Fruit fly (Drosophila melanogaster) whole organism, embryonic: ENCODE data around the gene CG6180.
A peak's percentile ranks its signal among the peaks of the same experiment; 100 is the strongest.

Experiments
- Bgb ChIP-seq: fragments of 200-800 bp; sonication (Bioruptor generic); IDR thresholded peaks from 2 replicates; pipeline ENCODE4 v1.3.6; 2022; ENCODE audit warnings: missing biosample characterization, missing genetic modification characterization; ENCODE audit not compliant: partially characterized antibody
- CG1233 ChIP-seq: fragments of 200-800 bp; sonication (Bioruptor generic); optimal IDR thresholded peaks from 4 replicates; lab custom pipeline; 2018; ENCODE audit warnings: missing biosample characterization, mild to moderate bottlenecking, missing genetic modification characterization
- CG12659 ChIP-seq: fragments of 200-800 bp; sonication (Bioruptor generic); optimal IDR thresholded peaks from 3 replicates; lab custom pipeline; 2017; ENCODE audit warnings: mild to moderate bottlenecking, missing biosample characterization, missing genetic modification reagents, missing genetic modification characterization
- CG13287 ChIP-seq: fragments of 200-800 bp; sonication (Bioruptor generic); IDR thresholded peaks from 2 replicates; pipeline ENCODE4 v1.3.6; 2022; ENCODE audit warnings: missing biosample characterization, missing genetic modification characterization; ENCODE audit not compliant: partially characterized antibody
- CG16813 ChIP-seq: fragments of 200-800 bp; sonication (Bioruptor generic); IDR thresholded peaks from 3 replicates; pipeline ENCODE4 v1.3.6; 2022; ENCODE audit warnings: missing biosample characterization, missing genetic modification characterization; ENCODE audit not compliant: partially characterized antibody
- CG34422 ChIP-seq: fragments of 200-800 bp; sonication (Bioruptor generic); IDR thresholded peaks from 3 replicates; pipeline ENCODE4 v1.3.6; 2022; ENCODE audit warnings: missing biosample characterization, missing genetic modification characterization
- CG4617 ChIP-seq: fragments of 200-800 bp; sonication (Bioruptor generic); optimal IDR thresholded peaks from 3 replicates; lab custom pipeline; 2016; ENCODE audit warnings: missing biosample characterization, missing genetic modification characterization, borderline replicate concordance
- CG5180 ChIP-seq: fragments of 200-800 bp; sonication (Bioruptor generic); optimal IDR thresholded peaks from 3 replicates; lab custom pipeline; 2017; ENCODE audit warnings: missing biosample characterization, missing genetic modification characterization, mild to moderate bottlenecking, moderate library complexity, missing genetic modification reagents
- CG6175 ChIP-seq: fragments of 200-800 bp; sonication (Bioruptor generic); IDR thresholded peaks from 3 replicates; pipeline ENCODE4 v1.3.6; 2022; ENCODE audit warnings: missing biosample characterization, missing genetic modification characterization
- CG7963 ChIP-seq: fragments of 200-800 bp; sonication (Bioruptor generic); IDR thresholded peaks from 3 replicates; pipeline ENCODE4 v1.3.6; 2022; ENCODE audit warnings: missing biosample characterization, missing genetic modification characterization; ENCODE audit not compliant: partially characterized antibody
- CG9727 ChIP-seq: fragments of 200-800 bp; sonication (Bioruptor generic); optimal IDR thresholded peaks from 3 replicates; lab custom pipeline; 2017; ENCODE audit warnings: missing biosample characterization, mild to moderate bottlenecking, missing genetic modification characterization
- CHES-1-like ChIP-seq: fragments of 200-800 bp; sonication (Bioruptor generic); optimal IDR thresholded peaks from 2 replicates; lab custom pipeline; 2016; ENCODE audit warnings: missing biosample characterization, missing genetic modification characterization
- Dll ChIP-seq: fragments of 200-800 bp; sonication (Bioruptor generic); IDR thresholded peaks from 4 replicates; pipeline ENCODE4 v1.3.6; 2022; ENCODE audit warnings: missing biosample characterization, missing genetic modification characterization; ENCODE audit not compliant: partially characterized antibody
- Ets97D ChIP-seq: fragments of 200-800 bp; sonication (Bioruptor generic); optimal IDR thresholded peaks from 3 replicates; lab custom pipeline; 2016; ENCODE audit warnings: missing biosample characterization, missing genetic modification characterization
- Fer1 ChIP-seq: fragments of 200-800 bp; sonication (Bioruptor generic); optimal IDR thresholded peaks from 2 replicates; lab custom pipeline; 2017; ENCODE audit warnings: missing biosample characterization, mild to moderate bottlenecking, missing genetic modification characterization
- Fer2 ChIP-seq: fragments of 200-800 bp; sonication (Bioruptor generic); optimal IDR thresholded peaks from 2 replicates; lab custom pipeline; 2018; ENCODE audit warnings: missing biosample characterization, mild to moderate bottlenecking, missing genetic modification characterization, moderate library complexity
- MBD-R2 ChIP-seq: fragments of 200-800 bp; sonication (Bioruptor generic); IDR thresholded peaks from 2 replicates; pipeline ENCODE4 v1.3.6; 2022; ENCODE audit warnings: missing biosample characterization, missing genetic modification characterization
- MESR4 ChIP-seq: fragments of 200-800 bp; sonication (Bioruptor generic); optimal IDR thresholded peaks from 2 replicates; lab custom pipeline; 2018; ENCODE audit warnings: missing biosample characterization, mild to moderate bottlenecking, missing genetic modification characterization, moderate library complexity
- Med ChIP-seq: fragments of 200-800 bp; sonication (Bioruptor generic); peaks from one replicate; lab custom pipeline; 2016; ENCODE audit warnings: missing biosample characterization, missing genetic modification characterization, mild to moderate bottlenecking, inconsistent platforms, moderate library complexity
- Scr ChIP-seq: fragments of 200-800 bp; sonication (Bioruptor generic); IDR thresholded peaks from 2 replicates; pipeline ENCODE4 v1.3.6; 2022; ENCODE audit warnings: missing biosample characterization, missing genetic modification characterization; ENCODE audit not compliant: partially characterized antibody
- Sry-β ChIP-seq: fragments of 200-800 bp; sonication (Bioruptor generic); optimal IDR thresholded peaks from 2 replicates; lab custom pipeline; 2018; ENCODE audit warnings: missing biosample characterization, mild to moderate bottlenecking, missing genetic modification characterization, moderate library complexity
- cato ChIP-seq: fragments of 200-800 bp; sonication (Bioruptor generic); optimal IDR thresholded peaks from 2 replicates; lab custom pipeline; 2016; ENCODE audit warnings: missing biosample characterization, missing genetic modification characterization, borderline replicate concordance
- chif ChIP-seq, 2 experiments: fragments of 200-800 bp; sonication (Bioruptor generic); optimal IDR thresholded peaks; 3 replicates each; lab custom pipeline; 2016; ENCODE audit warnings: missing biosample characterization in 2 of 2, missing genetic modification characterization in 2 of 2
- dan ChIP-seq: fragments of 200-800 bp; sonication (Bioruptor generic); IDR thresholded peaks from 2 replicates; pipeline ENCODE4 v1.3.6; 2022; ENCODE audit warnings: missing biosample characterization, missing genetic modification characterization
- dm ChIP-seq: fragments of 200-800 bp; sonication (Bioruptor generic); optimal IDR thresholded peaks from 3 replicates; lab custom pipeline; 2016; ENCODE audit warnings: missing biosample characterization, missing genetic modification characterization
- ftz-f1 ChIP-seq: fragments of 200-800 bp; sonication (Bioruptor generic); optimal IDR thresholded peaks from 2 replicates; lab custom pipeline; 2016; ENCODE audit warnings: missing biosample characterization, missing genetic modification characterization
- gfzf ChIP-seq: fragments of 200-800 bp; sonication (Bioruptor generic); optimal IDR thresholded peaks from 2 replicates; lab custom pipeline; 2016; ENCODE audit warnings: missing biosample characterization, mild to moderate bottlenecking, missing genetic modification characterization, moderate library complexity
- grn ChIP-seq: fragments of 200-800 bp; sonication (Bioruptor generic); optimal IDR thresholded peaks from 3 replicates; lab custom pipeline; 2017; ENCODE audit warnings: missing biosample characterization, missing genetic modification characterization
- ham ChIP-seq: fragments of 200-800 bp; sonication (Bioruptor generic); IDR thresholded peaks from 2 replicates; pipeline ENCODE4 v1.3.6; 2022; ENCODE audit warnings: missing biosample characterization, missing genetic modification characterization
- hkb ChIP-seq, 2 experiments: fragments of 200-800 bp in 1 of 2; fragments of >200 bp in 1 of 2; sonication (Bioruptor generic) in 1 of 2; IDR thresholded peaks in 1 of 2; optimal IDR thresholded peaks in 1 of 2; 2 replicates each; pipeline versions ENCODE4 v1.3.6 to Lab custom; 2017 to 2022; ENCODE audit warnings: missing biosample characterization in 1 of 2, missing genetic modification characterization in 1 of 2
- inv ChIP-seq: fragments of 200-800 bp; sonication (Bioruptor generic); IDR thresholded peaks from 2 replicates; pipeline ENCODE4 v1.3.6; 2022; ENCODE audit warnings: missing biosample characterization, missing genetic modification characterization; ENCODE audit not compliant: partially characterized antibody
- kah ChIP-seq: fragments of 200-800 bp; sonication (Bioruptor generic); optimal IDR thresholded peaks from 2 replicates; lab custom pipeline; 2018; ENCODE audit warnings: missing biosample characterization, mild to moderate bottlenecking, missing genetic modification characterization
- mld ChIP-seq: fragments of 200-800 bp; sonication (Bioruptor generic); IDR thresholded peaks from 3 replicates; pipeline ENCODE4 v1.3.6; 2022; ENCODE audit warnings: missing biosample characterization, missing genetic modification characterization; ENCODE audit not compliant: partially characterized antibody
- nmo ChIP-seq: fragments of 200-800 bp; sonication (Bioruptor generic); optimal IDR thresholded peaks from 2 replicates; lab custom pipeline; 2018; ENCODE audit warnings: missing biosample characterization, mild to moderate bottlenecking, missing genetic modification characterization, moderate library complexity
- onecut ChIP-seq: fragments of 200-800 bp; sonication (Bioruptor generic); IDR thresholded peaks from 2 replicates; pipeline ENCODE4 v1.3.6; 2022; ENCODE audit warnings: missing biosample characterization, missing genetic modification characterization
- scrt ChIP-seq: fragments of 200-800 bp; sonication (Bioruptor generic); optimal IDR thresholded peaks from 2 replicates; lab custom pipeline; 2018; ENCODE audit warnings: missing biosample characterization, mild to moderate bottlenecking, missing genetic modification characterization, moderate library complexity
- sens ChIP-seq: fragments of 200-800 bp; sonication (Bioruptor generic); peaks from one replicate; lab custom pipeline; 2016; ENCODE audit warnings: missing biosample characterization, missing genetic modification characterization
- sna ChIP-seq: fragments of 200-800 bp; sonication (Bioruptor generic); IDR thresholded peaks from 2 replicates; pipeline ENCODE4 v1.3.6; 2022; ENCODE audit warnings: missing biosample characterization, missing genetic modification characterization; ENCODE audit not compliant: partially characterized antibody
- stwl ChIP-seq: fragments of 200-800 bp; sonication (Bioruptor generic); optimal IDR thresholded peaks from 3 replicates; lab custom pipeline; 2018; ENCODE audit warnings: missing biosample characterization, mild to moderate bottlenecking, missing genetic modification characterization, moderate library complexity
- sug ChIP-seq: fragments of 200-800 bp; optimal IDR thresholded peaks from 2 replicates; lab custom pipeline; 2019; ENCODE audit warnings: missing biosample characterization, mild to moderate bottlenecking, missing genetic modification characterization, moderate library complexity
- trem ChIP-seq: fragments of 200-800 bp; optimal IDR thresholded peaks from 3 replicates; lab custom pipeline; 2019; ENCODE audit warnings: missing biosample characterization, mild to moderate bottlenecking, missing genetic modification characterization, moderate library complexity
- unc-4 ChIP-seq: fragments of 200-800 bp; sonication (Bioruptor generic); IDR thresholded peaks from 2 replicates; pipeline ENCODE4 v1.3.6; 2022; ENCODE audit warnings: missing biosample characterization, missing genetic modification characterization; ENCODE audit not compliant: partially characterized antibody
- zen ChIP-seq: fragments of 200-800 bp; sonication (Bioruptor generic); optimal IDR thresholded peaks from 3 replicates; lab custom pipeline; 2018; ENCODE audit warnings: missing biosample characterization, mild to moderate bottlenecking, missing genetic modification characterization, moderate library complexity
- zfh1 ChIP-seq: fragments of 200-800 bp; sonication (Bioruptor generic); IDR thresholded peaks from 3 replicates; pipeline ENCODE4 v1.3.6; 2022; ENCODE audit warnings: missing biosample characterization, missing genetic modification characterization

The CG6180 gene

DNA sequence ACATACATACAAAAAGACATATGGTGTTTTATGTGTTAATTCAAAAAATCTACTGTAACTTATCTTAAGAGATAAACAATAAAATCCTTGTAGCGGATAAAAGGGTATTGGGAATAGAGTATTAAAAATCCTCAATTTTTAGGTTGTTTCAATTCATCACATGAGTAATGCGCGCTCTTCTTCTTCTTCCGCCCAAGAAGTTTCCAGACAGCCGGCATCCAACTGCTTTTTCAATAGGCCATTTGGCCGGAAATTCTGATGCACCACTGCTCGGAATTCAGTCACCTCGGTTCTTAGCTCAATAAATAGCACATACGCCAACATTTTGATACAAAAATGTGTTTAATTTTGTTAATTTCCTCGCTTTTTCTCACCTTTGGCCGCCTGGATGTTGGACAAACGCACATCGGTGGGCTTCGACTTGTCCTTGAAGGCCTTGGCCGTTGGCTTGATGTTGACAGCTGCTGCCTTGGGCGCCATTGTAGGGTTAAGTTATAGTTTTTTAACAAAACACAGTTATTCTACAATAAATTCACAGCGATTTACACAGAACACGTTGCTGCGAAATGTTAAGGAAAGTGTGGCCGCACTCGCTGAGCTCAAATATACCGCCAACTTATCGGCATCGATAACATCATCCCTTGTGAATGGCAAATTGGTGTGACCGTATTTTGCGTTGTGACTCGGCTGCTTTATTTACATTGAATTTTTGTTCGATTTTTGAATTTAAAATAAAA lies 14.9 kb upstream of the CG6180 start, which contains the start of the genes CCT4 and CG6153 (continued):
- TF ChIP-seq MESR4 (GFP tag; lab: Kevin White, UChicago) (peak; percentile 62), dm (GFP tag; lab: Kevin White, UChicago) (peak; percentile 87), kah (peak; percentile 58)

DNA sequence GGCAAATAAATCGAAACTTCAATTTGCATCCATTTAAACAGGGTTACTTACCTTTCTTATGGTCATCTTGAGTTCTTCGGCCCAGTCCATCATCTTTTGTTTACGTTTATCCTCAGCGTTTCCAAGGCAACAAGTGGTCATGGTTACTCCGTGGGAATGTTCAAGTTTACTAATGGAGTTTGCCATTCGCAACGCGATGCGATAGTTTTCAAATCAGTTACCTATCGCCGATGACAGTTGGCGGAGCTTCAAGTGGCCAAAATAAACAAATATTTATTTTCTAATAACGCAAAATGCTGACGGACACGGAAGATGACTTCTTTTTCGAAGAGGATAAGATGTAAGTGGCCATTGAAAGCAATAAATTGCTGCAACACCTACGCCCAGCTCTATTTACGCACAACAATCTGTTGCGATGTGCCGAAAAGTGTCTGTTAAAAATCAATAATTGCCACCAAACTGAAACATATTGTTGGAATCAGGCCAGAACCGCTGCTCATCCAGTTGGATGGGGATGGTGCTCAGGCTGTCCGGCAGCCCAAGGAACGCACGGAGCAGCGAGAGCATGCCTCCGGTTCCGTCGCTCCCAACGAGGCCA lies 12.5 kb upstream of the CG6180 start, which contains the start of the genes IFT43 and PICK1:
Gene IFT43, minus strand, starts transcription at position 166 of the 598 bp plus-strand sequence.
Gene PICK1, plus strand, starts transcription at position 211 of the 598 bp plus-strand sequence.
- TF ChIP-seq Ets97D (GFP tag; lab: Kevin White, UChicago) (peak; percentile 25), hkb (optimal IDR thresholded peaks at IDR 0.05; lab: Kevin White, UChicago) (no peak), hkb (GFP tag; IDR thresholded peaks at IDR 0.05; lab: Robert Waterston, UW) (no peak), CG12659 (GFP tag; lab: Kevin White, UChicago) (peak; percentile 37), ham (GFP tag; lab: Robert Waterston, UW) (no peak), Fer1 (GFP tag; lab: Kevin White, UChicago) (no peak), Scr (GFP tag; lab: Robert Waterston, UW) (peak; percentile 81), CG5180 (GFP tag; lab: Kevin White, UChicago) (no peak), CG4617 (peak; percentile 42), grn (GFP tag; lab: Kevin White, UChicago) (no peak), CG1233 (no peak), Med (GFP tag; lab: Kevin White, UChicago) (peak; percentile 61), mld (GFP tag; lab: Robert Waterston, UW) (peak; percentile 80; the same call in 2 of the 3 replicates), chif (GFP tag; optimal IDR thresholded peaks at IDR 0.05; lab: Kevin White, UChicago) (no peak), sug (tag; lab: Kevin White, UChicago) (no peak), scrt (GFP tag; lab: Kevin White, UChicago) (peak; percentile 96), MBD-R2 (peak; percentile 94), sna (GFP tag; lab: Robert Waterston, UW) (peak; percentile 76), CG9727 (no peak), CG34422 (GFP tag; lab: Robert Waterston, UW) (peak; percentile 54; the same call in 1 of the 3 replicates), zen (tag; lab: Kevin White, UChicago) (peak; percentile 54), CG16813 (GFP tag; lab: Robert Waterston, UW) (peak; percentile 72), dan (GFP tag; lab: Robert Waterston, UW) (no peak), inv (peak; percentile 56), Sry-β (GFP tag; lab: Kevin White, UChicago) (peak; percentile 37), cato (GFP tag; lab: Kevin White, UChicago) (no peak), Dll (GFP tag; lab: Robert Waterston, UW) (peak; percentile 83), Bgb (peak; percentile 89), nmo (GFP tag; lab: Kevin White, UChicago) (peak; percentile 1), stwl (tag; lab: Kevin White, UChicago) (peak; percentile 48), Fer2 (tag; lab: Kevin White, UChicago) (no peak), kah (peak; percentile 99), CG7963 (peak; percentile 69; the same call in 2 of the 3 replicates), unc-4 (GFP tag; lab: Robert Waterston, UW) (peak; percentile 75), zfh1 (0 out of 3 replicates have a peak, but pooled peaks have one; percentile 11), gfzf (GFP tag; lab: Kevin White, UChicago) (peak; percentile 48), onecut (GFP tag; lab: Robert Waterston, UW) (peak; percentile 98), CG13287 (GFP tag; lab: Robert Waterston, UW) (peak; percentile 84), sens (GFP tag; lab: Kevin White, UChicago) (peak; percentile 46), CG6175 (GFP tag; lab: Robert Waterston, UW) (no peak), CHES-1-like (GFP tag; lab: Kevin White, UChicago) (peak; percentile 4), ftz-f1 (GFP tag; lab: Kevin White, UChicago) (peak; percentile 55), trem (tag; lab: Kevin White, UChicago) (peak; percentile 54)
